Worm (Caenorhabditis elegans) whole organism, midembryonic: ENCODE measurements around the gene fbxa-192.

ENCODE experiments used
- T22C8.4 ChIP-seq: fragments of 200-800 bp; sonication (Bioruptor generic); IDR thresholded peaks from 2 replicates; pipeline ENCODE4 v1.3.6; 2022; ENCODE audit warnings: missing genetic modification characterization, missing compliant biosample characterization
- cog-1 ChIP-seq: sonication (generic microtip); optimal IDR thresholded peaks from 2 replicates; lab custom pipeline; 2016; ENCODE audit warnings: missing genetic modification characterization, missing compliant biosample characterization
- flt-1 ChIP-seq: fragments of 200-800 bp; sonication (Bioruptor generic); IDR thresholded peaks from 2 replicates; pipeline ENCODE4 v1.3.6; 2022; ENCODE audit warnings: missing genetic modification characterization, missing compliant biosample characterization
- med-1 ChIP-seq: sonication (generic microtip); optimal IDR thresholded peaks from 2 replicates; lab custom pipeline; 2017; ENCODE audit warnings: missing genetic modification characterization, mild to moderate bottlenecking, missing compliant biosample characterization, antibody characterized with exemption, missing genetic modification reagents; ENCODE audit not compliant: insufficient read depth
- tab-1 ChIP-seq: fragments of 200-800 bp; sonication (Bioruptor generic); IDR thresholded peaks from 2 replicates; pipeline ENCODE4 v1.3.6; 2022; ENCODE audit warnings: missing genetic modification characterization, missing compliant biosample characterization
- ztf-29 ChIP-seq: fragments of 200-800 bp; sonication (Bioruptor generic); IDR thresholded peaks from 2 replicates; pipeline ENCODE4 v1.3.6; 2022; ENCODE audit warnings: missing genetic modification reagents, missing genetic modification characterization, missing compliant biosample characterization

DNA sequence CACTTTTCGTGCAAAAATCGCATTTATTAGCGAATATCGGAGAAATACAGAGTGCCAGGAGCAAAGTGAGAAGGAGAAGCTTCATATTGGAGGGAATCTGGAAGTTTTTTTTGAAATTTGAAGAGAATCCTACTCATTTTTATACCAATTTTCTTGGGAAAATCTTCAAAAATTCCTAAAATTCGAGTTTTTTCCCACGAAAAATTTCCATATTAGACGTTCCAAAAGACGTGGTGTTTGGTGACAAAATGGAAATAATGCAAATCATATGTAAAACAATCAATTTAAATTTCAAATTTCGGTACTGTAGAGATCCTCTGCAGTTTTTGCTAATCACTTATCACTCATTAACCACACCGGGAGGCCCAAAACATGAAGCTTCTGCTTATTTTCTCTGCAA, 34.5 kb upstream of the fbxa-192 start, which contains the start of the genes F59A1.16 and F59A1.6:
- TF ChIP-seq tab-1 (GFP tag; lab: Robert Waterston, UW): no peak
- no peak for TF ChIP-seq ztf-29 (GFP tag; lab: Robert Waterston, UW)
- no peak for TF ChIP-seq T22C8.4 (GFP tag; lab: Robert Waterston, UW)
- no peak for TF ChIP-seq flt-1 (GFP tag; lab: Robert Waterston, UW)
- no peak for TF ChIP-seq med-1 (GFP tag; lab: Kevin White, UChicago)
- no peak for TF ChIP-seq cog-1 (tag; lab: Kevin White, UChicago)
